Worm (Caenorhabditis elegans): Measurements from ENCODE around the gene sqst-2.
A peak's percentile ranks its signal among the peaks of the same experiment; 100 is the strongest.

Gene sqst-2

DNA sequence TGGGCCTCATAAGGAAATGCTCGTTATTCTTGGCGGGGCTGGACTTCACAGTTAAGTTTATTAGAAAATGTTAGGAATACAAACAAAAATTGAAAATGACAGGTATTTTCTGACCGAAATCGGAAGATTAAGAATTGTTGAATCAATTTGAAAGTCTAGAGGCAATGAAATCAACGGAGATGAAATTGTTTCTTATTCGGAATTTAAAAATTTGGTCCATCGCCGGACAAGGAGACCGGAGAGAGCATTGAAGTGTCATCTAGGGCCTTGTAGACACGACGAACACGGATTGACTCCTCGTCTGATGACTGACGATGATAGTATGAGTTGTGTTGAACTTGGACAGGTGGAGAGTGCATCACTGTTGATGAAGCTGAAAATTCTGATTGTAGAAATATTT is 8.1 kb downstream of the sqst-2 start:
- TF ChIP-seq ham-2 (GFP tag; optimal IDR thresholded peaks at IDR 0.05) = no peak
- TF ChIP-seq bed-3 (GFP tag; optimal IDR thresholded peaks at IDR 0.05) = no peak
- no peak for TF ChIP-seq M03D4.4 (tag; optimal IDR thresholded peaks at IDR 0.05)
- no peak for TF ChIP-seq nhr-12 (tag; optimal IDR thresholded peaks at IDR 0.05)
- TF ChIP-seq blmp-1 (tag; optimal IDR thresholded peaks at IDR 0.05) = no peak
- no peak for TF ChIP-seq nhr-76 (tag; optimal IDR thresholded peaks at IDR 0.05)
- no peak for TF ChIP-seq unc-62 (GFP tag; optimal IDR thresholded peaks at IDR 0.05)
- no peak for TF ChIP-seq lsy-2 (tag; optimal IDR thresholded peaks at IDR 0.05)

- TF ChIP-seq unc-120 (tag; optimal IDR thresholded peaks at IDR 0.05; ENCODE audit: poor library complexity, severe bottlenecking) (peak; percentile 87), snpc-4 (tag; optimal IDR thresholded peaks at IDR 0.05) (no peak), drap-1 (GFP tag; optimal IDR thresholded peaks at IDR 0.05) (no peak), lsy-2 (tag; optimal IDR thresholded peaks at IDR 0.05) (peak; percentile 40), ham-2 (GFP tag; optimal IDR thresholded peaks at IDR 0.05) (peak; percentile 78), lin-13 (tag; optimal IDR thresholded peaks at IDR 0.05) (no peak), M03D4.4 (tag; optimal IDR thresholded peaks at IDR 0.05) (no peak), mls-2 (tag; optimal IDR thresholded peaks at IDR 0.05) (peak; percentile 65), zip-8 (tag; optimal IDR thresholded peaks at IDR 0.05) (no peak), blmp-1 (tag; optimal IDR thresholded peaks at IDR 0.05) (peak; percentile 12), tbx-8 (GFP tag; optimal IDR thresholded peaks at IDR 0.05) (no peak), ceh-39 (tag; optimal IDR thresholded peaks at IDR 0.05) (no peak), mep-1 (tag; optimal IDR thresholded peaks at IDR 0.05) (peak; percentile 38), hlh-1 (tag; optimal IDR thresholded peaks at IDR 0.05) (peak; percentile 81), ces-1 (GFP tag; optimal IDR thresholded peaks at IDR 0.05) (peak; percentile 89), unc-62 (GFP tag; optimal IDR thresholded peaks at IDR 0.05) (peak; percentile 70), nhr-28 (tag; optimal IDR thresholded peaks at IDR 0.05) (no peak), nhr-237 (tag; optimal IDR thresholded peaks at IDR 0.05) (peak; percentile 63), mab-5 (tag; optimal IDR thresholded peaks at IDR 0.05) (no peak), bed-3 (GFP tag; optimal IDR thresholded peaks at IDR 0.05) (no peak), unc-39 (tag; optimal IDR thresholded peaks at IDR 0.05) (no peak)
Observed at ce11 chrIV:7319931-7320435, 8.8 kb downstream of the sqst-2 start.

DNA sequence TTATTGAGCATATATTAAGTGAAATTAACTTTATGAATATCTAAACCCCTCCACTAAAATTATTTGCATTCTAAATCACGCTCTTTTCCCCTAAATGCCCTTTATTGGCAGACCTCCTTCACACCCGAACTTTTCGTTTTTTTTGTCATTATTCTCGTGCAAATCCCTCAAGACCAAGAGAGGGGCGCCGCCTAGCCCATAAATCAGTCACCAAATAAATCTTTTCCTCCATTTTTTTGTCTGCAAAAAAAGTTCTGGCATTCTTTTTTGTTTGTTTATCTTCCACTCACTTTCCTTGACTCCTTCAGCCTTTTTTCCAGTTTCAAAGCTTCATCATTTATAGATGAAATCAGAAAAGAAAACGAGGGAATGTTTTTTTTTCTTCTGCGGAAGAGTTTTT is 9.9 kb downstream of the sqst-2 start:
- TF ChIP-seq hlh-1 (tag; optimal IDR thresholded peaks at IDR 0.05) (no peak), bed-3 (GFP tag; optimal IDR thresholded peaks at IDR 0.05) (no peak), lin-32 (GFP tag; optimal IDR thresholded peaks at IDR 0.05) (no peak), nhr-76 (tag; optimal IDR thresholded peaks at IDR 0.05) (no peak), nhr-237 (tag; optimal IDR thresholded peaks at IDR 0.05) (no peak), nhr-28 (tag; optimal IDR thresholded peaks at IDR 0.05) (no peak), mls-2 (tag; optimal IDR thresholded peaks at IDR 0.05) (no peak), flh-1 (GFP tag; optimal IDR thresholded peaks at IDR 0.05) (no peak), sptf-1 (tag; optimal IDR thresholded peaks at IDR 0.05) (no peak), sem-2 (GFP tag; optimal IDR thresholded peaks at IDR 0.05) (no peak)

- TF ChIP-seq elt-1 (tag; optimal IDR thresholded peaks at IDR 0.05; ENCODE audit: borderline replicate concordance, insufficient read depth) (peak; percentile 51), ces-1 (GFP tag; optimal IDR thresholded peaks at IDR 0.05) (peak; percentile 83), unc-62 (GFP tag; optimal IDR thresholded peaks at IDR 0.05) (peak; percentile 63), M03D4.4 (tag; optimal IDR thresholded peaks at IDR 0.05) (no peak), mab-5 (tag; optimal IDR thresholded peaks at IDR 0.05) (no peak)
Observed at ce11 chrIV:7317829-7318529, 10.8 kb downstream of the sqst-2 start.

DNA sequence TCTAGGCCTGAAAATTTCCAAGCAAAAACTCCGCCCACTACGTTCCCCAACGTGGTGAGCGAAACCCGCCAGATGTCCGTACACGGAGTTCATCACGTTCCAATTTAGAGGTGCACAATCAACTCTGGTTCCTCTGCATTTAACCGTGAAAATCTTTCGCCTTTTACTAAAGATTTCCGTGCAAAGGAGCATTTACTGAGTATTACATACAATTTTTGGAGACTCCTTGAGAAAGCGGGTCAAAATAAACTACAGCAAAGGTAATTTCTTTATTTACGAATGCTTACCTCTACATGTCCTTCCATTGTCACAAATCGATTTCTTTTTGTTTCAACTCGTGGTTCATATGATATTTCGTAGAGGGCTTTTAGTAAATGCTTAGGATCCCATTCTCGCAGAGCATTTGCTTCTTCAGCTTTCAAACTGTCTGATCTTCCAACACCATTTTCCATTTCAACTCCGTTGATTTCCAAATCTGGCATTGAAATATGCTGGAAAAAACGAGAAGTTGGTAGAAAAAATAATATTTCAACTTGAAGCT is 12.1 kb downstream of the sqst-2 start, which contains the start of gene F42C5.9:
F42C5.9 (minus strand) TSS at position 491 of the 541 bp plus-strand sequence.
- no peak for TF ChIP-seq zip-8 (tag; optimal IDR thresholded peaks at IDR 0.05)
- TF ChIP-seq pha-4 (tag; optimal IDR thresholded peaks at IDR 0.05) = no peak
- TF ChIP-seq blmp-1 (tag; optimal IDR thresholded peaks at IDR 0.05) = no peak
- no peak for TF ChIP-seq M03D4.4 (tag; optimal IDR thresholded peaks at IDR 0.05)
- TF ChIP-seq ham-2 (GFP tag; optimal IDR thresholded peaks at IDR 0.05) = no peak
- no peak for TF ChIP-seq sem-2 (GFP tag; optimal IDR thresholded peaks at IDR 0.05)
- TF ChIP-seq ztf-11 (tag; optimal IDR thresholded peaks at IDR 0.05) = no peak
- TF ChIP-seq mab-5 (tag; optimal IDR thresholded peaks at IDR 0.05) = no peak
- no peak for TF ChIP-seq lin-13 (tag; optimal IDR thresholded peaks at IDR 0.05)
- no peak for TF ChIP-seq drap-1 (GFP tag; optimal IDR thresholded peaks at IDR 0.05)
- TF ChIP-seq flh-1 (GFP tag; optimal IDR thresholded peaks at IDR 0.05) = no peak
- no peak for TF ChIP-seq ceh-39 (tag; optimal IDR thresholded peaks at IDR 0.05)
- TF ChIP-seq hlh-1 (tag; optimal IDR thresholded peaks at IDR 0.05) = no peak
- no peak for TF ChIP-seq elt-3 (tag; optimal IDR thresholded peaks at IDR 0.05)
- no peak for TF ChIP-seq nhr-76 (tag; optimal IDR thresholded peaks at IDR 0.05)

Data from whole organism, mixed stage, embryonic.